Fruit fly (Drosophila melanogaster) whole organism, prepupa: ENCODE results near the gene CG5969.

Experiments used
- CG15336 ChIP-seq: fragments of 200-800 bp; sonication (Bioruptor generic); IDR thresholded peaks from 2 replicates; pipeline ENCODE4 v1.3.6; 2022; ENCODE audit warnings: missing biosample characterization, missing genetic modification characterization
- CG16779 ChIP-seq: fragments of 200-800 bp; sonication (Bioruptor generic); optimal IDR thresholded peaks from 3 replicates; lab custom pipeline; 2017; ENCODE audit warnings: missing biosample characterization, mild to moderate bottlenecking, missing genetic modification characterization
- CG32006 ChIP-seq: fragments of 200-800 bp; sonication (Bioruptor generic); optimal IDR thresholded peaks from 3 replicates; lab custom pipeline; 2017; ENCODE audit warnings: missing biosample characterization, mild to moderate bottlenecking, missing genetic modification characterization
- CG34406 ChIP-seq: fragments of 200-800 bp; sonication (Bioruptor generic); optimal IDR thresholded peaks from 3 replicates; lab custom pipeline; 2016; ENCODE audit warnings: missing biosample characterization, missing genetic modification characterization
- CG3919 ChIP-seq: fragments of 200-800 bp; sonication (Bioruptor generic); optimal IDR thresholded peaks from 3 replicates; lab custom pipeline; 2016; ENCODE audit warnings: missing biosample characterization, missing genetic modification characterization
- CG7368 ChIP-seq: fragments of 200-800 bp; sonication (Bioruptor generic); optimal IDR thresholded peaks from 3 replicates; lab custom pipeline; 2016; ENCODE audit warnings: missing biosample characterization, missing genetic modification characterization
- CG8319 ChIP-seq: fragments of 200-800 bp; sonication (Bioruptor generic); optimal IDR thresholded peaks from 3 replicates; lab custom pipeline; 2016; ENCODE audit warnings: missing biosample characterization, missing genetic modification characterization
- Ets21C ChIP-seq: fragments of 200-800 bp; sonication (Bioruptor generic); optimal IDR thresholded peaks from 3 replicates; lab custom pipeline; 2016; ENCODE audit warnings: missing biosample characterization, missing genetic modification characterization
- Sox15 ChIP-seq: fragments of 200-800 bp; sonication (Bioruptor generic); optimal IDR thresholded peaks from 3 replicates; lab custom pipeline; 2016; ENCODE audit warnings: missing biosample characterization, missing genetic modification characterization
- spab ChIP-seq: fragments of 200-800 bp; sonication (Bioruptor generic); optimal IDR thresholded peaks from 2 replicates; lab custom pipeline; 2017; ENCODE audit warnings: missing biosample characterization, mild to moderate bottlenecking, missing genetic modification characterization, missing genetic modification reagents
- svp ChIP-seq: fragments of 200-800 bp; sonication (Bioruptor generic); peaks from one replicate; lab custom pipeline; 2016; ENCODE audit warnings: missing biosample characterization, missing genetic modification characterization

- no peak for TF ChIP-seq CG3919
- TF ChIP-seq spab (GFP tag; lab: Kevin White, UChicago): no peak
- TF ChIP-seq CG15336 (GFP tag; lab: Robert Waterston, UW): no peak
- no peak for TF ChIP-seq CG32006
- no peak for TF ChIP-seq CG7368 (GFP tag; lab: Kevin White, UChicago)
- no peak for TF ChIP-seq svp
- no peak for TF ChIP-seq CG16779
- no peak for TF ChIP-seq Sox15 (GFP tag; lab: Kevin White, UChicago)
- TF ChIP-seq CG34406 (GFP tag; lab: Kevin White, UChicago): no peak
- TF ChIP-seq Ets21C: no peak
- no peak for TF ChIP-seq CG8319
Observed at dm6 chr3L:20436069-20436468, 37.5 kb upstream of the CG5969 start, which contains the start of the genes mRpL15 and CtIP.
